Fruit fly (Drosophila melanogaster) whole organism, embryonic: ENCODE results near the gene Atx-1.

Experiments used
- CG10654 ChIP-seq: fragments of 200-800 bp; sonication (Bioruptor generic); optimal IDR thresholded peaks from 2 replicates; lab custom pipeline; 2016; ENCODE audit warnings: missing biosample characterization, missing genetic modification characterization
- CG10979 ChIP-seq: fragments of 200-800 bp; sonication (Bioruptor generic); optimal IDR thresholded peaks from 2 replicates; lab custom pipeline; 2018; ENCODE audit warnings: missing biosample characterization, mild to moderate bottlenecking, missing genetic modification characterization, moderate library complexity
- CG11456 ChIP-seq: fragments of 200-800 bp; sonication (Bioruptor generic); IDR thresholded peaks from 3 replicates; pipeline ENCODE4 v1.3.6; 2022; ENCODE audit warnings: missing biosample characterization, missing genetic modification characterization
- CG11696 ChIP-seq: fragments of 200-800 bp; sonication (Bioruptor generic); IDR thresholded peaks from 2 replicates; pipeline ENCODE4 v1.3.6; 2022; ENCODE audit warnings: missing biosample characterization, missing genetic modification characterization
- CG12071 ChIP-seq: fragments of 200-800 bp; sonication (Bioruptor generic); optimal IDR thresholded peaks from 3 replicates; lab custom pipeline; 2018; ENCODE audit warnings: missing biosample characterization, mild to moderate bottlenecking, missing genetic modification characterization
- CG12659 ChIP-seq: fragments of 200-800 bp; sonication (Bioruptor generic); optimal IDR thresholded peaks from 3 replicates; lab custom pipeline; 2017; ENCODE audit warnings: mild to moderate bottlenecking, missing biosample characterization, missing genetic modification reagents, missing genetic modification characterization
- CG16779 ChIP-seq: fragments of 200-800 bp; sonication (Bioruptor generic); IDR thresholded peaks from 2 replicates; pipeline ENCODE4 v1.3.6; 2022; ENCODE audit warnings: missing biosample characterization, missing genetic modification characterization
- CG16813 ChIP-seq: fragments of 200-800 bp; sonication (Bioruptor generic); IDR thresholded peaks from 3 replicates; pipeline ENCODE4 v1.3.6; 2022; ENCODE audit warnings: missing biosample characterization, missing genetic modification characterization; ENCODE audit not compliant: partially characterized antibody
- CG17359 ChIP-seq: fragments of 200-800 bp; sonication (Bioruptor generic); optimal IDR thresholded peaks from 3 replicates; lab custom pipeline; 2018; ENCODE audit warnings: missing biosample characterization, mild to moderate bottlenecking, missing genetic modification characterization, moderate library complexity
- CG18476 ChIP-seq: fragments of 200-800 bp; sonication (Bioruptor generic); optimal IDR thresholded peaks from 2 replicates; lab custom pipeline; 2016; ENCODE audit warnings: missing biosample characterization, mild to moderate bottlenecking, missing genetic modification characterization
- CG30431 ChIP-seq: fragments of 200-800 bp; sonication (Bioruptor generic); optimal IDR thresholded peaks from 2 replicates; lab custom pipeline; 2017; ENCODE audit warnings: missing biosample characterization, missing genetic modification characterization
- CG31388 ChIP-seq: fragments of 200-800 bp; sonication (Bioruptor generic); optimal IDR thresholded peaks from 2 replicates; lab custom pipeline; 2016; ENCODE audit warnings: missing biosample characterization, missing genetic modification characterization
- CG3838 ChIP-seq: fragments of 200-800 bp; sonication (Bioruptor generic); optimal IDR thresholded peaks from 3 replicates; lab custom pipeline; 2016; ENCODE audit warnings: missing biosample characterization, missing genetic modification characterization
- CG3847 ChIP-seq: fragments of 200-800 bp; sonication (Bioruptor generic); IDR thresholded peaks from 2 replicates; pipeline ENCODE4 v1.3.6; 2022; ENCODE audit warnings: missing biosample characterization, missing genetic modification characterization
- CG6175 ChIP-seq: fragments of 200-800 bp; sonication (Bioruptor generic); IDR thresholded peaks from 3 replicates; pipeline ENCODE4 v1.3.6; 2022; ENCODE audit warnings: missing biosample characterization, missing genetic modification characterization
- CG6654 ChIP-seq: fragments of 200-800 bp; sonication (Bioruptor generic); optimal IDR thresholded peaks from 2 replicates; lab custom pipeline; 2017; ENCODE audit warnings: missing biosample characterization, mild to moderate bottlenecking, missing genetic modification characterization
- CG7556 ChIP-seq: fragments of 200-800 bp; sonication (Bioruptor generic); optimal IDR thresholded peaks from 2 replicates; lab custom pipeline; 2017; ENCODE audit warnings: missing biosample characterization, mild to moderate bottlenecking, missing genetic modification characterization
- CG7987 ChIP-seq: fragments of 200-800 bp; sonication (Bioruptor generic); optimal IDR thresholded peaks from 2 replicates; lab custom pipeline; 2018; ENCODE audit warnings: missing biosample characterization, mild to moderate bottlenecking, missing genetic modification characterization, moderate library complexity
- CG9215 ChIP-seq: fragments of 200-800 bp; sonication (Bioruptor generic); IDR thresholded peaks from 2 replicates; pipeline ENCODE4 v1.3.6; 2022; ENCODE audit warnings: missing biosample characterization, missing genetic modification characterization
- CG9437 ChIP-seq: fragments of 200-800 bp; sonication (Bioruptor generic); optimal IDR thresholded peaks from 2 replicates; lab custom pipeline; 2018; ENCODE audit warnings: missing biosample characterization, mild to moderate bottlenecking, missing genetic modification characterization
- CG9797 ChIP-seq: fragments of 200-800 bp; sonication (Bioruptor generic); optimal IDR thresholded peaks from 3 replicates; lab custom pipeline; 2018; ENCODE audit warnings: missing biosample characterization, mild to moderate bottlenecking, missing genetic modification characterization
- D19A ChIP-seq: fragments of 200-800 bp; optimal IDR thresholded peaks from 3 replicates; lab custom pipeline; 2019; ENCODE audit warnings: missing biosample characterization, mild to moderate bottlenecking, missing genetic modification characterization, moderate library complexity
- Doc2 ChIP-seq: fragments of 200-800 bp; sonication (Bioruptor generic); IDR thresholded peaks from 2 replicates; pipeline ENCODE4 v1.3.6; 2022; ENCODE audit warnings: missing biosample characterization, missing genetic modification characterization
- E2f1 ChIP-seq: fragments of 200-800 bp; sonication (Bioruptor generic); IDR thresholded peaks from 2 replicates; pipeline ENCODE4 v1.3.6; 2022; ENCODE audit warnings: missing biosample characterization, missing genetic modification characterization
- Fer3 ChIP-seq: fragments of 200-800 bp; sonication (Bioruptor generic); optimal IDR thresholded peaks from 2 replicates; lab custom pipeline; 2018; ENCODE audit warnings: missing biosample characterization, mild to moderate bottlenecking, missing genetic modification characterization, moderate library complexity
- HLH54F ChIP-seq: fragments of 200-800 bp; sonication (Bioruptor generic); optimal IDR thresholded peaks from 3 replicates; lab custom pipeline; 2016; ENCODE audit warnings: missing biosample characterization, missing genetic modification characterization
- MESR4 ChIP-seq: fragments of 200-800 bp; sonication (Bioruptor generic); optimal IDR thresholded peaks from 2 replicates; lab custom pipeline; 2018; ENCODE audit warnings: missing biosample characterization, mild to moderate bottlenecking, missing genetic modification characterization, moderate library complexity
- Mes4 ChIP-seq: fragments of 200-800 bp; sonication (Bioruptor generic); optimal IDR thresholded peaks from 2 replicates; lab custom pipeline; 2016; ENCODE audit warnings: missing biosample characterization, missing genetic modification characterization
- Oli ChIP-seq: fragments of 200-800 bp; sonication (Bioruptor generic); optimal IDR thresholded peaks from 2 replicates; lab custom pipeline; 2018; ENCODE audit warnings: missing biosample characterization, mild to moderate bottlenecking, missing genetic modification characterization, moderate library complexity
- Ssrp ChIP-seq: fragments of 200-800 bp; sonication (Bioruptor generic); optimal IDR thresholded peaks from 2 replicates; lab custom pipeline; 2018; ENCODE audit warnings: missing biosample characterization, mild to moderate bottlenecking, missing genetic modification characterization, moderate library complexity
- Stat92E ChIP-seq, 3 experiments: fragments of >200 bp in 2 of 3; fragments of 200-800 bp in 1 of 3; sonication (Bioruptor generic) in 1 of 3; optimal IDR thresholded peaks; 2 replicates each; lab custom pipeline; 2017 to 2019; ENCODE audit warnings: missing biosample characterization in 3 of 3, missing genetic modification characterization in 3 of 3, mild to moderate bottlenecking in 1 of 3, moderate library complexity in 1 of 3
- Xbp1 ChIP-seq: fragments of 200-800 bp; sonication (Bioruptor generic); optimal IDR thresholded peaks from 3 replicates; lab custom pipeline; 2016; ENCODE audit warnings: missing biosample characterization, mild to moderate bottlenecking, missing genetic modification characterization
- bcd ChIP-seq: fragments of 200-800 bp; sonication (Bioruptor generic); optimal IDR thresholded peaks from 2 replicates; lab custom pipeline; 2017; ENCODE audit warnings: missing biosample characterization, mild to moderate bottlenecking, missing genetic modification characterization
- br ChIP-seq: fragments of >200 bp; optimal IDR thresholded peaks from 2 replicates; lab custom pipeline; 2017
- caup ChIP-seq: fragments of 200-800 bp; sonication (Bioruptor generic); optimal IDR thresholded peaks from 3 replicates; lab custom pipeline; 2017; ENCODE audit warnings: missing biosample characterization, mild to moderate bottlenecking, missing genetic modification characterization, moderate library complexity; ENCODE audit not compliant: severe bottlenecking
- corto ChIP-seq: fragments of 200-800 bp; sonication (Bioruptor generic); optimal IDR thresholded peaks from 2 replicates; lab custom pipeline; 2016; ENCODE audit warnings: missing biosample characterization, mild to moderate bottlenecking, missing genetic modification characterization, moderate library complexity
- cwo ChIP-seq: fragments of 200-800 bp; sonication (Bioruptor generic); optimal IDR thresholded peaks from 3 replicates; lab custom pipeline; 2017; ENCODE audit warnings: missing biosample characterization, missing genetic modification characterization, mild to moderate bottlenecking, moderate library complexity, missing genetic modification reagents
- dpn ChIP-seq, 2 experiments: fragments of 200-800 bp; sonication (Bioruptor generic); optimal IDR thresholded peaks; 3 replicates each; lab custom pipeline; 2016; ENCODE audit warnings: missing biosample characterization in 2 of 2, missing genetic modification characterization in 2 of 2
- hbn ChIP-seq: fragments of 200-800 bp; sonication (Bioruptor generic); IDR thresholded peaks from 2 replicates; pipeline ENCODE4 v1.3.6; 2022; ENCODE audit warnings: missing biosample characterization, missing genetic modification characterization; ENCODE audit not compliant: partially characterized antibody
- insv ChIP-seq, 2 experiments: fragments of 200-800 bp; sonication (Bioruptor generic); optimal IDR thresholded peaks; 3 replicates each; lab custom pipeline; 2016 to 2018; ENCODE audit warnings: missing biosample characterization in 2 of 2, missing genetic modification characterization in 2 of 2
- pan ChIP-seq, 4 experiments: fragments of >200 bp in 3 of 4; fragments of 200-800 bp in 1 of 4; sonication (Bioruptor generic) in 1 of 4; optimal IDR thresholded peaks in 3 of 4; IDR thresholded peaks in 1 of 4; 2 replicates each; pipeline versions ENCODE4 v1.3.6 to Lab custom; 2017 to 2022; ENCODE audit warnings: missing biosample characterization in 2 of 4, missing genetic modification characterization in 2 of 4, mixed read lengths in 1 of 4
- pros ChIP-seq: fragments of 200-800 bp; sonication (Bioruptor generic); optimal IDR thresholded peaks from 3 replicates; lab custom pipeline; 2019; ENCODE audit warnings: missing biosample characterization, mild to moderate bottlenecking, missing genetic modification characterization, moderate library complexity
- ro ChIP-seq: fragments of 200-800 bp; sonication (Bioruptor generic); IDR thresholded peaks from 2 replicates; pipeline ENCODE4 v1.3.6; 2022; ENCODE audit warnings: missing biosample characterization, missing genetic modification characterization
- sens-2 ChIP-seq: fragments of 200-800 bp; sonication (Bioruptor generic); IDR thresholded peaks from 2 replicates; pipeline ENCODE4 v1.3.6; 2022; ENCODE audit warnings: missing biosample characterization, missing genetic modification characterization
- so ChIP-seq: fragments of 200-800 bp; sonication (Bioruptor generic); IDR thresholded peaks from 3 replicates; pipeline ENCODE4 v1.3.6; 2022; ENCODE audit warnings: missing biosample characterization, missing genetic modification characterization
- sqz ChIP-seq: fragments of 200-800 bp; sonication (Bioruptor generic); optimal IDR thresholded peaks from 3 replicates; lab custom pipeline; 2018; ENCODE audit warnings: missing biosample characterization, mild to moderate bottlenecking, missing genetic modification characterization
- tx ChIP-seq: fragments of 200-800 bp; sonication (Bioruptor generic); optimal IDR thresholded peaks from 2 replicates; lab custom pipeline; 2016; ENCODE audit warnings: missing biosample characterization, missing genetic modification characterization
- vvl ChIP-seq: fragments of 200-800 bp; sonication (Bioruptor generic); IDR thresholded peaks from 2 replicates; pipeline ENCODE4 v1.3.6; 2022; ENCODE audit warnings: missing biosample characterization, missing genetic modification characterization
- zen2 ChIP-seq: fragments of 200-800 bp; sonication (Bioruptor generic); IDR thresholded peaks from 3 replicates; pipeline ENCODE4 v1.3.6; 2022; ENCODE audit warnings: missing biosample characterization, missing genetic modification characterization; ENCODE audit not compliant: partially characterized antibody
- zfh1 ChIP-seq: fragments of 200-800 bp; sonication (Bioruptor generic); IDR thresholded peaks from 3 replicates; pipeline ENCODE4 v1.3.6; 2022; ENCODE audit warnings: missing biosample characterization, missing genetic modification characterization
- zfh2 ChIP-seq: fragments of 200-800 bp; sonication (Bioruptor generic); optimal IDR thresholded peaks from 2 replicates; lab custom pipeline; 2016; ENCODE audit warnings: missing biosample characterization, missing genetic modification characterization

The Atx-1 gene

DNA sequence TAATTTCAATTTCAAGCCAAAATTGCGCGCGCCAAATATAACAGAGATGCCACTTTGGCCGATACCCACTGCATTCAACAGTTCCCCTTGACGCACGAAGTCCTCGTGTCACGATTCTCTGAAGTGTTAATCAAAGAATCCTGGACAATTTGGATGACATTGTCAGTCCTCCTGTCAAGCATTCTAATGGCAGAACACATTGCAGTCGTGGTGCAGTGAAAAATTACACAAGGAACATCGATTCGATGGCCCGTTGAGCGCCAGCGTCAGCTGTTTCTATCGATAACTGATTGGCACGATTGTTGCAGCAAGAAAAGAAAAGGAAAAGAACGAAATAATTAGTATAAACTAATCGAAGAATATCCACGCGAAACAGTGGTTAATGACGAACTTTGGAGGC is 1.2 kb downstream of the Atx-1 start, which contains the start of gene nonC (continued):
- TF ChIP-seq sens-2 (GFP tag; lab: Robert Waterston, UW) (no peak), CG16779 (GFP tag; lab: Robert Waterston, UW) (no peak), CG6654 (GFP tag; lab: Kevin White, UChicago) (no peak), Stat92E (GFP tag; optimal IDR thresholded peaks at IDR 0.05; lab: Kevin White, UChicago) (no peak), hbn (peak; percentile 80), D19A (tag; lab: Kevin White, UChicago) (no peak), CG11696 (GFP tag; lab: Robert Waterston, UW) (no peak), Xbp1 (GFP tag; lab: Kevin White, UChicago) (no peak), CG30431 (GFP tag; lab: Kevin White, UChicago) (no peak), CG9215 (no peak), zfh2 (no peak), CG11456 (GFP tag; lab: Robert Waterston, UW) (no peak), caup (GFP tag; lab: Kevin White, UChicago) (no peak), CG6175 (no peak), CG10654 (no peak), MESR4 (peak; percentile 62), insv (GFP tag; optimal IDR thresholded peaks at IDR 0.05; lab: Kevin White, UChicago) (no peak), CG31388 (GFP tag; lab: Kevin White, UChicago) (no peak), pros (no peak), CG18476 (no peak), dpn (GFP tag; optimal IDR thresholded peaks at IDR 0.05; lab: Kevin White, UChicago) (no peak), vvl (GFP tag; lab: Robert Waterston, UW) (no peak), zen2 (peak; percentile 78), Fer3 (tag; lab: Kevin White, UChicago) (no peak), CG9797 (GFP tag; lab: Kevin White, UChicago) (peak; percentile 55), cwo (GFP tag; lab: Kevin White, UChicago) (no peak), br (lab: Kevin White, UChicago) (no peak), CG12071 (GFP tag; lab: Kevin White, UChicago) (no peak), E2f1 (GFP tag; lab: Robert Waterston, UW) (no peak), Ssrp (tag; lab: Kevin White, UChicago) (no peak), sqz (GFP tag; lab: Kevin White, UChicago) (no peak), Doc2 (GFP tag; lab: Robert Waterston, UW) (no peak), CG12659 (no peak), Mes4 (GFP tag; lab: Kevin White, UChicago) (no peak), bcd (no peak), corto (GFP tag; lab: Kevin White, UChicago) (no peak), zfh1 (GFP tag; lab: Robert Waterston, UW) (no peak), CG16813 (GFP tag; lab: Robert Waterston, UW) (peak; percentile 90), CG9437 (GFP tag; lab: Kevin White, UChicago) (no peak), HLH54F (GFP tag; lab: Kevin White, UChicago) (no peak), CG10979 (tag; lab: Kevin White, UChicago) (no peak), pan (optimal IDR thresholded peaks at IDR 0.05; lab: Kevin White, UChicago) (no peak), pan (GFP tag; optimal IDR thresholded peaks at IDR 0.05 in 1 of 2, IDR thresholded peaks at IDR 0.05 in 1 of 2) (no peak), CG17359 (no peak), tx (GFP tag; lab: Kevin White, UChicago) (no peak), CG7987 (no peak), ro (GFP tag; lab: Robert Waterston, UW) (no peak), so (no peak), CG7556 (GFP tag; lab: Kevin White, UChicago) (no peak), CG3847 (GFP tag; lab: Robert Waterston, UW) (no peak), CG3838 (GFP tag; lab: Kevin White, UChicago) (no peak), Oli (tag; lab: Kevin White, UChicago) (no peak)
